Worm (Caenorhabditis elegans): Measurements from ENCODE around the gene srw-54.

ce11 chrV:16573168-16573567, 38.0 kb upstream of the srw-54 start, which contains the start of gene str-149:
- TF ChIP-seq nhr-12 (tag; optimal IDR thresholded peaks at IDR 0.05): no peak
- no peak for TF ChIP-seq ces-1 (GFP tag; optimal IDR thresholded peaks at IDR 0.05)
- no peak for TF ChIP-seq nhr-28 (tag; optimal IDR thresholded peaks at IDR 0.05)
- TF ChIP-seq elt-3 (tag; optimal IDR thresholded peaks at IDR 0.05): no peak
- no peak for TF ChIP-seq nhr-76 (tag; optimal IDR thresholded peaks at IDR 0.05)
- TF ChIP-seq ama-1 (optimal IDR thresholded peaks at IDR 0.05): no peak
- TF ChIP-seq C04F5.9 (tag; optimal IDR thresholded peaks at IDR 0.05): no peak
- no peak for TF ChIP-seq skn-1 (tag; optimal IDR thresholded peaks at IDR 0.05)
- no peak for TF ChIP-seq grh-1 (GFP tag; IDR thresholded peaks at IDR 0.05)
